Worm (Caenorhabditis elegans) whole organism, L3 larva: Measurements from ENCODE around the gene dhs-20.

Experiments
- R02D3.7 ChIP-seq: fragments of 150-350 bp; optimal IDR thresholded peaks from 2 replicates; lab custom pipeline; 2014; ENCODE audit warnings: missing biosample characterization, missing genetic modification characterization
- aly-2 ChIP-seq: fragments of 150-350 bp; optimal IDR thresholded peaks from 2 replicates; lab custom pipeline; 2014; ENCODE audit warnings: missing biosample characterization, missing genetic modification characterization
- ama-1 ChIP-seq: fragments of 150-350 bp; optimal IDR thresholded peaks from 2 replicates; lab custom pipeline; 2018
- ceh-16 ChIP-seq: sonication (generic microtip); optimal IDR thresholded peaks from 2 replicates; lab custom pipeline; 2017; ENCODE audit warnings: missing biosample characterization, missing genetic modification characterization
- ceh-82 ChIP-seq: fragments of 150-350 bp; optimal IDR thresholded peaks from 2 replicates; lab custom pipeline; 2014; ENCODE audit warnings: missing biosample characterization, missing genetic modification characterization
- egl-5 ChIP-seq: fragments of 150-350 bp; optimal IDR thresholded peaks from 2 replicates; lab custom pipeline; 2017; ENCODE audit warnings: missing biosample characterization, missing genetic modification reagents, missing genetic modification characterization, inconsistent platforms
- elt-1 ChIP-seq: fragments of 150-350 bp; optimal IDR thresholded peaks from 2 replicates; lab custom pipeline; 2014; ENCODE audit warnings: missing biosample characterization, missing genetic modification characterization
- elt-2 ChIP-seq: sonication (generic microtip); optimal IDR thresholded peaks from 2 replicates; lab custom pipeline; 2016; ENCODE audit warnings: missing genetic modification reagents, mild to moderate bottlenecking, missing genetic modification characterization, missing compliant biosample characterization
- elt-3 ChIP-seq, 3 experiments: fragments of 150-350 bp in 1 of 3; sonication (generic microtip) in 2 of 3; optimal IDR thresholded peaks; 2 replicates in 2 of 3; 4 replicates in 1 of 3; lab custom pipeline; 2014 to 2017; ENCODE audit warnings: missing biosample characterization in 3 of 3, missing genetic modification characterization in 3 of 3
- eor-1 ChIP-seq, 2 experiments: fragments of 150-350 bp; optimal IDR thresholded peaks; 2 replicates each; lab custom pipeline; 2014 to 2018; ENCODE audit warnings: missing biosample characterization in 2 of 2, missing genetic modification characterization in 2 of 2
- fkh-10 ChIP-seq: sonication (generic microtip); optimal IDR thresholded peaks from 2 replicates; lab custom pipeline; 2017; ENCODE audit warnings: missing biosample characterization, missing genetic modification reagents, missing genetic modification characterization
- fkh-2 ChIP-seq: fragments of 150-350 bp; optimal IDR thresholded peaks from 2 replicates; lab custom pipeline; 2014; ENCODE audit warnings: missing biosample characterization, missing genetic modification reagents, missing genetic modification characterization
- fos-1 ChIP-seq: fragments of 150-350 bp; optimal IDR thresholded peaks from 2 replicates; lab custom pipeline; 2014; ENCODE audit warnings: missing biosample characterization, missing genetic modification characterization
- hmg-11 ChIP-seq: sonication (generic microtip); optimal IDR thresholded peaks from 2 replicates; lab custom pipeline; 2016; ENCODE audit warnings: missing genetic modification characterization, missing compliant biosample characterization
- lin-39 ChIP-seq: fragments of 150-350 bp; optimal IDR thresholded peaks from 2 replicates; lab custom pipeline; 2018; ENCODE audit warnings: missing biosample characterization, missing genetic modification reagents, missing genetic modification characterization
- mdl-1 ChIP-seq: fragments of 150-350 bp; optimal IDR thresholded peaks from 2 replicates; lab custom pipeline; 2014; ENCODE audit warnings: missing biosample characterization, missing genetic modification characterization
- mml-1 ChIP-seq: fragments of 150-350 bp; sonication (generic microtip); optimal IDR thresholded peaks from 3 replicates; lab custom pipeline; 2014; ENCODE audit warnings: missing biosample characterization, missing genetic modification characterization
- nfya-1 ChIP-seq: sonication (generic microtip); optimal IDR thresholded peaks from 2 replicates; lab custom pipeline; 2017; ENCODE audit warnings: missing genetic modification characterization, mild to moderate bottlenecking, missing compliant biosample characterization, antibody characterized with exemption, moderate library complexity; ENCODE audit not compliant: insufficient read depth
- nhr-11 ChIP-seq: fragments of 150-350 bp; optimal IDR thresholded peaks from 2 replicates; lab custom pipeline; 2014; ENCODE audit warnings: missing biosample characterization, missing genetic modification characterization
- nhr-12 ChIP-seq: fragments of 150-350 bp; optimal IDR thresholded peaks from 2 replicates; lab custom pipeline; 2014; ENCODE audit warnings: missing biosample characterization, missing genetic modification characterization
- nhr-23 ChIP-seq: fragments of 150-350 bp; optimal IDR thresholded peaks from 2 replicates; lab custom pipeline; 2014; ENCODE audit warnings: missing biosample characterization, missing genetic modification reagents, missing genetic modification characterization
- nhr-237 ChIP-seq: fragments of 150-350 bp; optimal IDR thresholded peaks from 2 replicates; lab custom pipeline; 2014; ENCODE audit warnings: missing biosample characterization, missing genetic modification characterization
- nhr-28 ChIP-seq: fragments of 150-350 bp; optimal IDR thresholded peaks from 2 replicates; lab custom pipeline; 2014; ENCODE audit warnings: missing biosample characterization, missing genetic modification characterization
- nhr-43 ChIP-seq: sonication (generic microtip); optimal IDR thresholded peaks from 2 replicates; lab custom pipeline; 2016; ENCODE audit warnings: mild to moderate bottlenecking, missing genetic modification characterization, missing compliant biosample characterization; ENCODE audit not compliant: poor library complexity, severe bottlenecking
- nhr-67 ChIP-seq: fragments of 150-350 bp; optimal IDR thresholded peaks from 2 replicates; lab custom pipeline; 2014; ENCODE audit warnings: missing biosample characterization, missing genetic modification characterization
- nhr-76 ChIP-seq: fragments of 150-350 bp; sonication (generic microtip); optimal IDR thresholded peaks from 5 replicates; lab custom pipeline; 2014; ENCODE audit warnings: missing biosample characterization, missing genetic modification characterization
- nhr-77 ChIP-seq: fragments of 150-350 bp; optimal IDR thresholded peaks from 2 replicates; lab custom pipeline; 2014; ENCODE audit warnings: missing biosample characterization, missing genetic modification characterization
- pha-4 ChIP-seq: fragments of 150-350 bp; optimal IDR thresholded peaks from 2 replicates; lab custom pipeline; 2014; ENCODE audit warnings: missing biosample characterization, missing genetic modification reagents, missing genetic modification characterization
- skn-1 ChIP-seq: fragments of 150-350 bp; optimal IDR thresholded peaks from 2 replicates; lab custom pipeline; 2014; ENCODE audit warnings: missing biosample characterization, missing genetic modification characterization
- snpc-4 ChIP-seq: fragments of 150-350 bp; optimal IDR thresholded peaks from 2 replicates; lab custom pipeline; 2014; ENCODE audit warnings: missing biosample characterization, missing genetic modification characterization
- tbx-2 ChIP-seq: sonication (generic microtip); optimal IDR thresholded peaks from 2 replicates; lab custom pipeline; 2016; ENCODE audit warnings: mild to moderate bottlenecking, missing genetic modification characterization, missing compliant biosample characterization
- unc-39 ChIP-seq: sonication (generic microtip); optimal IDR thresholded peaks from 4 replicates; lab custom pipeline; 2017; ENCODE audit warnings: missing biosample characterization, missing genetic modification characterization
- unc-62 ChIP-seq: fragments of 150-350 bp; sonication (generic microtip); optimal IDR thresholded peaks from 4 replicates; lab custom pipeline; 2014; ENCODE audit warnings: missing biosample characterization, missing genetic modification reagents, missing genetic modification characterization
- zag-1 ChIP-seq: fragments of 150-350 bp; optimal IDR thresholded peaks from 2 replicates; lab custom pipeline; 2014; ENCODE audit warnings: missing biosample characterization, missing genetic modification characterization

The dhs-20 gene

DNA sequence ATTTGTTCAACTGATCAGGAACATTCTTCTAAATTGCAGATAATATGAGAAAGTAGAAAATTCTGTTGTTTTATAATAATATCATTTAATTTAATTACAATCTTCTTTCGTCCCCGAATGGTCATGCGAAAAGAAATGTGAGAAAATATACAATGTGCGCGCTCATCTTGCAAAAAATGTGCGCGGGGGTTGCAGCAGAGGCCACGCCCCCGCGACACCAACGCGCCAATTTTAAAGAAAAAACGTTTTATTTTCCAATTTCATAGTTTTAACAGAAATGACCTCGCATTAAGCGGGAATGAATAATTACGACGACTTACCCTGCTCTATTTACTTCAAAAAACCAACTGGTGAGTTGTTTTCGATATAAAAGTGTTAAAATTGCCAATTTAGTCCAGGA is 6.1 kb upstream of the dhs-20 start, which contains the start of gene sas-5 (continued):
- no peak for TF ChIP-seq elt-3 (tag; optimal IDR thresholded peaks at IDR 0.05; lab: Kevin White, UChicago)
- no peak for TF ChIP-seq nhr-12 (tag; lab: Kevin White, UChicago)
- peak; percentile 56 for TF ChIP-seq R02D3.7 (tag; lab: Kevin White, UChicago)
- TF ChIP-seq fos-1 (tag; lab: Kevin White, UChicago) = no peak
- TF ChIP-seq ceh-82 (tag; lab: Kevin White, UChicago) = peak; percentile 83
- TF ChIP-seq nhr-28 = no peak
- peak; percentile 89 for TF ChIP-seq hmg-11 (tag; lab: Kevin White, UChicago)
- TF ChIP-seq nhr-237 (tag; lab: Kevin White, UChicago) = no peak
- no peak for TF ChIP-seq elt-1 (tag; lab: Kevin White, UChicago)
- no peak for TF ChIP-seq nhr-77 (tag; lab: Kevin White, UChicago)
- TF ChIP-seq egl-5 (tag; lab: Kevin White, UChicago) = no peak
- no peak for TF ChIP-seq unc-39
- no peak for TF ChIP-seq fkh-10 (GFP tag; lab: Kevin White, UChicago)
- no peak for TF ChIP-seq nhr-67
- TF ChIP-seq snpc-4 (tag; lab: Kevin White, UChicago) = peak; percentile 72
- TF ChIP-seq tbx-2 = peak; percentile 49

DNA sequence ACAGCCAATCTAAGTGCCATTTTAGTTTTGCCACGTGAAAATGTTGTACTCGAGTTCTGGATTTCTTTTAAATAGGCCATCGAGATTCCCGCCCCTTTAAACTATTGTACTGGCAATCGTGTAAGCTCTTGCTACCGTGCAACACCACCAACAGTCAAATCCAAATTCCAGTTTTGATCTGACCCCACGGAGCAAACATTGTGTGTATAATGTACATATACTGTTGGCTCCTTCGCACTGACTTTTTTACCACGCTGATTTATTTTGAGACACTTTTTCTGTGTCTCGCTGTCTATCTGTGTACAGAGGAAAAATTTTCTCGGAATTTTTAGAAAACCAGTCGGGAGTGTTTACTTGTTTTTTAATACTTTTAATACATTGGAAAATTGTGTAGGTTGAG is 5.7 kb upstream of the dhs-20 start, which contains the start of gene piit-1:
TSS of gene piit-1 (minus strand) at position 101 of the 400 bp plus-strand sequence.
- TF ChIP-seq nhr-67 = no peak
- no peak for TF ChIP-seq unc-62 (GFP tag; lab: Kevin White, UChicago)
- TF ChIP-seq lin-39 (tag; lab: Kevin White, UChicago) = no peak
- no peak for TF ChIP-seq skn-1
- no peak for TF ChIP-seq ceh-16 (tag; lab: Kevin White, UChicago)
- TF ChIP-seq pha-4 = peak; percentile 32
- TF ChIP-seq mdl-1 (tag; lab: Kevin White, UChicago) = no peak
- TF ChIP-seq, all 47 proteins: peak for 1

DNA sequence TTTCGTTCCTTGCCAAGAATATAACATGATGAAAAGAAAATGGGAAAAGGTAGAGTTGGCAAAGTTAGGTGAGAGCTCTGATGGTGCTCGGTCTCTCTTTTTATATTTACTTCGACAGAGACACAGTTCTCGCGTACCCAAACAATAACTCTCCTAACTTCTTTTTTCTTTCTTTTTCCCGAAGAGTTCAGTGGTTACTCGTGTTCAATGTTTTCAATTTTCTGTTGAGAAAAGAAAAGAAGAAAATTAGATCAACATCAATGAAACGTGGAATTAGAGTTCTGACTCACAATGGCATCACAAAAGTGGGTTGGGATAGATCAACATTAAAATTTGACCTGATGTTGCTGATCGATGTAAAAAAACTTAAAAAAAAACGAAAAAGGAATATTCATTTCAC is 2.1 kb upstream of the dhs-20 start, which contains the start of gene idpp-16:
TSS of gene idpp-16 (minus strand) at position 101 of the 400 bp plus-strand sequence.
- no peak for TF ChIP-seq unc-39
- TF ChIP-seq pha-4 = peak; percentile 74

DNA sequence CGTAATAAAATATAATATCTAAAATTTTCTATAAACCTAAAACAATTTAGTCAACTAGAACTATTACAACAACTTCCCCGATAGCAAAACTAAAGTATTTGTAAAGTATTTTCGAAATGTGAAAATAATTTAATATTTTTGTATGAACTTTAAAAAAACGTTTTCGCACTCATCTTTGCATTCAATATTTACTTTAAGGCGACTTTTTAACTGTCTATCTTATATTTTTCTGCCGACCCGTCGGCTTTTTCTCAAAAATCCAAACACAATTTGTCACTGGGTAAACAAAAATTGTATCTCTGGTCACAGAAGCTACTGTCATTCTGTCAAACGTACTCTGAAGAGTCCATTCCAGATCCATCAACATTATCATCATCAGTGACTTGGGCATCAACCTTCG is 864 bp upstream of the dhs-20 start:
- TF ChIP-seq pha-4 (peak; percentile 91), elt-2 (tag; lab: Kevin White, UChicago) (no peak)

DNA sequence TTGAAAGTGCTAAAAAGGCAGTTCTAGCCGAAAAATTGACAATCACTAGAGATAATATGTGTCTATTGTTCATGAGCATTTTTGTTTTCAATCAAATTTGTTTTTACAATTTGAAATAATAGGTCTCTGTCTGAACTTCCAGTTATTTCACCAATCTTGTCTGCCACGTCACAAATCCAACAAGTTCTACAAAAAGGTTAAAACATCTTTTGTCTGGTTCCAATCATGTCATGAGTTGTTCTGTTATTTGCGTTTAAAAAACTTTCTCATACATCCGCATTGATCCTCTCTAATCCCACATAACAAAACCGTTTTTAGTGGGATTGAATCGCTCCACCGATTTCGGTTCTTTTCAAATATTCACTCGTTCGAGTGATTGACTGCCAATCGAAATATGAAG is 3.6 kb downstream of the dhs-20 start, which contains the start of gene F35B12.9:
TSS of gene F35B12.9 (plus strand) at position 372 of the 400 bp plus-strand sequence.
- no peak for TF ChIP-seq fkh-2
- TF ChIP-seq fkh-10 (GFP tag; lab: Kevin White, UChicago) = no peak
- no peak for TF ChIP-seq nhr-12 (tag; lab: Kevin White, UChicago)
- TF ChIP-seq nhr-28 = no peak
- no peak for TF ChIP-seq aly-2 (tag; lab: Kevin White, UChicago)
- TF ChIP-seq nhr-43 (tag; lab: Kevin White, UChicago) = no peak
- TF ChIP-seq nhr-76 = no peak
- TF ChIP-seq nhr-77 (tag; lab: Kevin White, UChicago) = no peak
- no peak for TF ChIP-seq elt-1 (tag; lab: Kevin White, UChicago)
- TF ChIP-seq nhr-11 = no peak
- no peak for TF ChIP-seq eor-1 (tag; optimal IDR thresholded peaks at IDR 0.05; lab: Kevin White, UChicago)
- no peak for TF ChIP-seq nhr-23 (tag; lab: Kevin White, UChicago)
- TF ChIP-seq unc-39 = no peak
- no peak for TF ChIP-seq mml-1 (tag; lab: Kevin White, UChicago)
- TF ChIP-seq nhr-67 = no peak
- no peak for TF ChIP-seq elt-2 (tag; lab: Kevin White, UChicago)
- TF ChIP-seq fos-1 (tag; lab: Kevin White, UChicago) = no peak
- TF ChIP-seq zag-1 (tag; lab: Kevin White, UChicago) = no peak
- TF ChIP-seq, all 47 proteins: peak for 0

DNA sequence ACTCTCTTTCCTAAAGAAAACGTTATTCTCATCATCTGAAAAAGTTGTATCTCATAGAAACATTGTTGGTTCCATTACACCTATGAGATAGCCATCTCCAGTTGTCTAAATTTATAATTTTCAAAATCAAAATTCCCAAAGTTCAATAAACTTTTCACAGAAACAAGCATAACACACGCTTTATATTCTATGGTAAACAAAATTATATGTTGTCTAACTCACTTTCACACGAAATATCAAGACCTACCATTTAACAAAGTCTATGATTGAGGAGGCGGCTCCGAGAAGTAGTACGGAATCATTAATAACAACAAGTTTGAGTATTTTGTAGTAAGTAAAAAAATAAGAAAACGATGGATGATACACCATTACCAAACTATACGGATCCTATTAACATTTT is 5.6 kb downstream of the dhs-20 start, which contains the start of gene srx-84:
TSS of gene srx-84 (plus strand) at position 301 of the 400 bp plus-strand sequence.
- TF ChIP-seq elt-1 (tag; lab: Kevin White, UChicago) (no peak), R02D3.7 (tag; lab: Kevin White, UChicago) (no peak), ama-1 (lab: Kevin White, UChicago) (no peak), nfya-1 (tag; lab: Kevin White, UChicago) (no peak), nhr-11 (no peak)
